Worm (Caenorhabditis elegans) whole organism, late embryonic: ENCODE measurements around the gene srbc-60.

Experiments
- Y22D7AL.16 ChIP-seq: sonication (generic microtip); optimal IDR thresholded peaks from 2 replicates; lab custom pipeline; 2016; ENCODE audit warnings: missing genetic modification characterization, missing compliant biosample characterization
- ceh-19 ChIP-seq: fragments of 200-800 bp; sonication (Bioruptor generic); optimal IDR thresholded peaks from 2 replicates; lab custom pipeline; 2018; ENCODE audit warnings: mild to moderate bottlenecking, missing genetic modification characterization, missing compliant biosample characterization
- lin-11 ChIP-seq: fragments of 200-800 bp; sonication (Bioruptor generic); optimal IDR thresholded peaks from 2 replicates; lab custom pipeline; 2018; ENCODE audit warnings: mild to moderate bottlenecking, missing genetic modification characterization, missing compliant biosample characterization
- pros-1 ChIP-seq: fragments of 150-350 bp; optimal IDR thresholded peaks from 2 replicates; lab custom pipeline; 2014; ENCODE audit warnings: missing biosample characterization, missing genetic modification reagents, missing genetic modification characterization

DNA sequence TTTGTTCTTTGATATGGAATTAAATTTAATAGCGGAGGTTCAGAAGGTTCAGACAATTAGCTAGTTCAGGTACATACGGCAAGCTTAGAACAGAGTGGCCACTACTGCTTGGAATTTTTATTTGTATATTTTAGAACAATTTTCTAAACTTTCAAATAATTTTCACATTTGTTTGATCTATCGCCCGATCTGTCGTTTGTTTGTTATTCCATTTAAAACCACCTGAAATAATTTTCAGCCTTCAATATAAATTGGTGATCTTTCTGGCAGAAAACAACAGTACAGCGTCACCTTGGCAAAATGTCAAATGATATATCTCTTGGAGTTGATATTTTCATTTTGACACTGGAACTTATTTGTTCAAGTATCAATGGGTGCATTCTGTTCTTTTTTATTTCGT, 34.6 kb downstream of the srbc-60 start, which contains the start of gene R13D11.3:
- TF ChIP-seq Y22D7AL.16: no peak
- TF ChIP-seq ceh-19 (GFP tag; lab: Kevin White, UChicago): no peak
- TF ChIP-seq pros-1 (tag; lab: Kevin White, UChicago): no peak
- TF ChIP-seq lin-11 (tag; lab: Kevin White, UChicago): no peak
